Worm (Caenorhabditis elegans) whole organism, midembryonic: ENCODE results near the gene Y46E12A.3.

Experiments used
- T22C8.4 ChIP-seq: fragments of 200-800 bp; sonication (Bioruptor generic); IDR thresholded peaks from 2 replicates; pipeline ENCODE4 v1.3.6; 2022; ENCODE audit warnings: missing genetic modification characterization, missing compliant biosample characterization
- cog-1 ChIP-seq: sonication (generic microtip); optimal IDR thresholded peaks from 2 replicates; lab custom pipeline; 2016; ENCODE audit warnings: missing genetic modification characterization, missing compliant biosample characterization
- flt-1 ChIP-seq: fragments of 200-800 bp; sonication (Bioruptor generic); IDR thresholded peaks from 2 replicates; pipeline ENCODE4 v1.3.6; 2022; ENCODE audit warnings: missing genetic modification characterization, missing compliant biosample characterization
- klf-2 ChIP-seq: fragments of 200-800 bp; sonication (Bioruptor generic); conservative IDR thresholded peaks from 2 replicates; pipeline ENCODE4 v1.3.6; 2022; ENCODE audit warnings: missing genetic modification reagents, missing genetic modification characterization, missing compliant biosample characterization
- med-1 ChIP-seq: sonication (generic microtip); optimal IDR thresholded peaks from 2 replicates; lab custom pipeline; 2017; ENCODE audit warnings: missing genetic modification characterization, mild to moderate bottlenecking, missing compliant biosample characterization, antibody characterized with exemption, missing genetic modification reagents; ENCODE audit not compliant: insufficient read depth
- ref-1 ChIP-seq: fragments of 200-800 bp; sonication (Bioruptor generic); conservative IDR thresholded peaks from 2 replicates; pipeline ENCODE4 v1.3.6; 2022; ENCODE audit warnings: missing genetic modification reagents, missing genetic modification characterization, missing compliant biosample characterization
- tab-1 ChIP-seq: fragments of 200-800 bp; sonication (Bioruptor generic); IDR thresholded peaks from 2 replicates; pipeline ENCODE4 v1.3.6; 2022; ENCODE audit warnings: missing genetic modification characterization, missing compliant biosample characterization
- ztf-23 ChIP-seq: fragments of 200-800 bp; sonication (Bioruptor generic); IDR thresholded peaks from 2 replicates; pipeline ENCODE4 v1.3.6; 2022; ENCODE audit warnings: missing genetic modification reagents, missing genetic modification characterization, missing compliant biosample characterization
- ztf-29 ChIP-seq: fragments of 200-800 bp; sonication (Bioruptor generic); IDR thresholded peaks from 2 replicates; pipeline ENCODE4 v1.3.6; 2022; ENCODE audit warnings: missing genetic modification reagents, missing genetic modification characterization, missing compliant biosample characterization

Y46E12A.3 gene

ce11 chrIII:1705799-1706198 is 48.9 kb downstream of the Y46E12A.3 start, which contains the start of the genes fbxa-13 and Y22D7AR.2:
TSS of gene fbxa-13 (minus strand) at chrIII:1705899.
TSS of gene Y22D7AR.2 (plus strand) at chrIII:1705946.
- TF ChIP-seq ztf-29 (no peak), ref-1 (GFP tag; lab: Robert Waterston, UW) (no peak), flt-1 (GFP tag; lab: Robert Waterston, UW) (no peak), T22C8.4 (GFP tag; lab: Robert Waterston, UW) (no peak), med-1 (GFP tag; lab: Kevin White, UChicago) (no peak), klf-2 (no peak)

DNA sequence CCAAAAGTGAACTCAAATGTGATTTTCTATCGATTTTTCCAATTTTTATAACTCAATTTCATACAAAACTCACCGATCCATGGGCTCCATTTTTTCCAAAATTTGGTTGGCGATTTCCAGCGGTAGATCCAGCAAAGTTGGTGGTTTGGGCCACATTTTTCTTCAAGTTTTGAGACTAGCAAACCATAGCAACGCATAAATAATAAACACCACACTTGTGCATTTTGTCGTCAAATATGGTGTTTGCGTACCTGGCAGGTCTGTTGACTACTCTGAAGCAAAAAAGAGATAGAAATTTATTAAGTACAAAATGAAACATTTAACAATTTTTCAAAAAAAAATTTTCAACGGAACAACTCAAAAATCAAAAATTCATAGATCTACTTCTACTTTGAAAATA is 49.4 kb downstream of the Y46E12A.3 start:
- TF ChIP-seq tab-1 (GFP tag; lab: Robert Waterston, UW) (no peak), flt-1 (GFP tag; lab: Robert Waterston, UW) (no peak), cog-1 (no peak), T22C8.4 (GFP tag; lab: Robert Waterston, UW) (no peak), ztf-23 (GFP tag; lab: Robert Waterston, UW) (no peak)

DNA sequence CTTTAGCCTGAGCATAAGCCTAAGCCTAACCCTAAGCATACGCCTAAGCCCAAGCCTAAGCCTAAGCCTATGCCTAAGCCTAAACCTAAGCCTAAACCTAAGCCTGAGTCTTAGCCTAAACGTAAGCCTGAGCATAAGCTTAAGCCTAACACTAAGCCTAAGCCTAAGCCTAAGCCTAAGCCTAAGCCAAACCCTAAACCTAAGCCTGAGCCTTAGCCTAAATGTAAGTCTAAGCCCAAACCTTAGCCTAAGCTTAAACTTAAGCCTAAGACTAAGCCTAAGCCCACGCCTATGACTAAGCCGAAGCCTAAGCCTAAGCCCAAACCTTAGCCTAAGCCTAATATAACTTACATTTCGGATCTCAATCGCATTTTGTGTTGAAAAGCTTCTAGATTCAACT is 50.7 kb downstream of the Y46E12A.3 start:
- TF ChIP-seq tab-1 (GFP tag; lab: Robert Waterston, UW) (no peak), klf-2 (no peak), ztf-29 (no peak)

DNA sequence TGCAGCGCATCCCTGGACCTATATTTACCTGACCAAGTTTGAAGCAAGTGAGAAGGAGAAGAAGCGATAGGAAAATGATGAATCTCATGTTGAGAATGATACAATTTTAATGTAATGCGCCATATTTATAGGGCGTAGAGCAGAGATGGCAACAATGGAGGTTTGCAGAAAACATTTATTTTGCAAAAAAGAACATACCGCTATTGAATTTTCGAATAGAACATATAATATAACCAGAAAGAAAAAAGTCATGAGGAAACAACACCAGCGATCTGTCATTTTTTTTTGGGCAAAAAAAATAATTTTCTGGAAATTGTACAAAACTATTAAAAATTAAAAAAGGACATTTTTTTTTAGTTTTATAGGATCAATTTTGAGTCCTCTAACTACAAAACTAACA is 52.4 kb downstream of the Y46E12A.3 start, which contains the start of gene spex-3:
Gene spex-3 (minus strand): TSS at position 101 of the 400 bp plus-strand sequence.
- TF ChIP-seq med-1 (GFP tag; lab: Kevin White, UChicago): no peak
- TF ChIP-seq cog-1: no peak
- TF ChIP-seq ztf-29: no peak
- no peak for TF ChIP-seq ztf-23 (GFP tag; lab: Robert Waterston, UW)
- no peak for TF ChIP-seq ref-1 (GFP tag; lab: Robert Waterston, UW)
- no peak for TF ChIP-seq T22C8.4 (GFP tag; lab: Robert Waterston, UW)
- no peak for TF ChIP-seq tab-1 (GFP tag; lab: Robert Waterston, UW)
- no peak for TF ChIP-seq klf-2
- TF ChIP-seq flt-1 (GFP tag; lab: Robert Waterston, UW): no peak
